Fruit fly (Drosophila melanogaster): Measurements from ENCODE around the gene CG33229.

DNA sequence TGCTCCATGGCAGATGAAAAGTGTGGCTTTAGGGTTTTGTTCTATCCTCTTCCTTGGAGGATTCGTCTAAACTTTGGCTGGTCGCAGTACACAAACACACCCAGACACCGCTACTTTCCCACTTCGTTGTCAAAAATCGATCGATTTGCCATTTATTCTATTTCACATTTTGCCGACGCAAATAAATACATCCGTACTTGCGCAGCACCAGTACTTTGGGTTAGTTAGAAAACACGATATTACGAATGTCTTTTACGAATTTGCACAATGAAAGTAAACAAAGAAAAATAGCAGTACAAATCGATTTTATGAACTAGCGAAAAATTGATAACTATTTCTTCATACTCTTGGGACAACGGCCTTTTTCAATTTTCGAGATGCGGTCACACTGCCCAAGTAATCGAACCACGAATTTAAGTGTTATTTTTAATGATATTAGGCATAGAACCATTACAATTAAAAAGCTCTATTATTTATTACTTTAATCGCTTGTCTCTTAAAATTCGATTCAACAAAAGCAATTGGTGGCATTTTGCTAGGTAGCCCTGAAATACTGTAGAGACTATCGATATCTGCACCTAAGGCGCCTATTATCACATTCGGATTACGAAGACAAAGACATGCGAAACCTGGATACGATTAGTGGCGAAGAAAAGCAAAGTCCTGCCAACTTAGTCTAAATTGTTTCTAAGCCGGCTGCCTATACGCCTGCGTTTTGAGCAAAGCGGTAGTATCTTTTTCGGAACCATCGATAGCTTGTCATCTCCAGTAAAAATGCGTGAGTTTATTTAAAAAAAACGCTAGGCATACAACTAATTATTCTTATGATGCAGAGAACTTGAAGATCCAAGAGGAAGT lies 34.2 kb downstream of the CG33229 start, which contains the start of the genes DIP2 and wac:
- TF ChIP-seq Crg-1 (GFP tag; optimal IDR thresholded peaks at IDR 0.05) (peak; percentile 59), bab1 (GFP tag; optimal IDR thresholded peaks at IDR 0.05) (peak; percentile 63), Hr96 (GFP tag; optimal IDR thresholded peaks at IDR 0.05) (no peak), cic (GFP tag; optimal IDR thresholded peaks at IDR 0.05) (no peak), CG33017 (tag; optimal IDR thresholded peaks at IDR 0.05) (peak; percentile 41), CG11617 (GFP tag; optimal IDR thresholded peaks at IDR 0.05) (peak; percentile 69), kay (GFP tag; ENCODE audit: borderline replicate concordance) (no peak), CG1620 (GFP tag; optimal IDR thresholded peaks at IDR 0.05) (peak; percentile 68)

All from whole organism, adult.